Fruit fly (Drosophila melanogaster): ENCODE measurements around the gene whe.

DNA sequence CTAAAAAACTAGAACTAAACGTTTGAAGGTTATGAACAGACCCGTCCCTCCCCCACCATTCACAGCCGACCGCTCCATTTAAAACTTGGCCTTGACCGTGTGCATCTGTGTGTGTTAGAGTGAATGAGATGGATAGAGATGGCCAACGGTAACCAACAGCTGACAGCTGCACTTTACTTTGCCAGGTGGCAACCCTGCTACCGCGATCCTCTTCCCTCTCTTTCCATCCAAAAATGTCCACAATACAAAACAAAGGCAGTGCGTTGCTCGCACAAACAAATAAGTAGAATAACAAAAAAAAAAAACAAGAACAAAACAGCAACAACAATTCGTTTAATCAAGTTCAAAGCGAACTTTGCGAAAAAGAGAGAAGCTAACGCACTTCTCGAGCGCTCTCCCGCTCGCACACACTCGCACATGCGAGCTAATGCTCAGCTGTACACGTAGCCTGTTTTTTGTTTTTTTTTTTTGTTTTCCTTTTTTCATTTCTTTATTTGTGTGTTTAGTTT lies 34.1 kb downstream of the whe start:
- peak; percentile 88 for TF ChIP-seq EcR (GFP tag; optimal IDR thresholded peaks at IDR 0.05)
- TF ChIP-seq CG8301 (tag; optimal IDR thresholded peaks at IDR 0.05) = no peak
- no peak for TF ChIP-seq D1 (tag; optimal IDR thresholded peaks at IDR 0.05)
